Fruit fly (Drosophila melanogaster) whole organism, embryonic: ENCODE results near the gene twf.

ENCODE experiments used
- C15 ChIP-seq: fragments of 200-800 bp; sonication (Bioruptor generic); IDR thresholded peaks from 3 replicates; pipeline ENCODE4 v1.3.6; 2022; ENCODE audit warnings: missing biosample characterization, missing genetic modification characterization
- CG10209 ChIP-seq: fragments of 200-800 bp; sonication (Bioruptor generic); optimal IDR thresholded peaks from 3 replicates; lab custom pipeline; 2017; ENCODE audit warnings: missing biosample characterization, mild to moderate bottlenecking, missing genetic modification characterization, missing genetic modification reagents
- CG10267 ChIP-seq: fragments of 200-800 bp; sonication (Bioruptor generic); optimal IDR thresholded peaks from 2 replicates; lab custom pipeline; 2018; ENCODE audit warnings: missing biosample characterization, mild to moderate bottlenecking, missing genetic modification characterization, moderate library complexity
- CG10274 ChIP-seq: fragments of 200-800 bp; sonication (Bioruptor generic); optimal IDR thresholded peaks from 3 replicates; lab custom pipeline; 2017; ENCODE audit warnings: missing biosample characterization, mild to moderate bottlenecking, missing genetic modification characterization
- CG11456 ChIP-seq: fragments of 200-800 bp; sonication (Bioruptor generic); IDR thresholded peaks from 3 replicates; pipeline ENCODE4 v1.3.6; 2022; ENCODE audit warnings: missing biosample characterization, missing genetic modification characterization
- CG11723 ChIP-seq: fragments of 200-800 bp; sonication (Bioruptor generic); optimal IDR thresholded peaks from 2 replicates; lab custom pipeline; 2017; ENCODE audit warnings: missing biosample characterization, mild to moderate bottlenecking, missing genetic modification characterization
- CG1233 ChIP-seq: fragments of 200-800 bp; sonication (Bioruptor generic); optimal IDR thresholded peaks from 4 replicates; lab custom pipeline; 2018; ENCODE audit warnings: missing biosample characterization, mild to moderate bottlenecking, missing genetic modification characterization
- CG12659 ChIP-seq: fragments of 200-800 bp; sonication (Bioruptor generic); optimal IDR thresholded peaks from 3 replicates; lab custom pipeline; 2017; ENCODE audit warnings: mild to moderate bottlenecking, missing biosample characterization, missing genetic modification reagents, missing genetic modification characterization
- CG13123 ChIP-seq: fragments of 200-800 bp; sonication (Bioruptor generic); optimal IDR thresholded peaks from 2 replicates; lab custom pipeline; 2016; ENCODE audit warnings: missing biosample characterization, missing genetic modification characterization
- CG14050 ChIP-seq: fragments of 200-800 bp; sonication (Bioruptor generic); IDR thresholded peaks from 3 replicates; pipeline ENCODE4 v1.3.6; 2022; ENCODE audit warnings: missing biosample characterization, missing genetic modification characterization
- CG15479 ChIP-seq: fragments of 200-800 bp; sonication (Bioruptor generic); optimal IDR thresholded peaks from 3 replicates; lab custom pipeline; 2019; ENCODE audit warnings: missing biosample characterization, mild to moderate bottlenecking, missing genetic modification characterization, moderate library complexity
- CG17361 ChIP-seq: fragments of 200-800 bp; sonication (Bioruptor generic); IDR thresholded peaks from 3 replicates; pipeline ENCODE4 v1.3.6; 2022; ENCODE audit warnings: missing biosample characterization, missing genetic modification characterization
- CG17829 ChIP-seq: fragments of 200-800 bp; optimal IDR thresholded peaks from 2 replicates; lab custom pipeline; 2019; ENCODE audit warnings: missing biosample characterization, mild to moderate bottlenecking, missing genetic modification characterization, moderate library complexity
- CG3407 ChIP-seq: fragments of 200-800 bp; sonication (Bioruptor generic); optimal IDR thresholded peaks from 2 replicates; lab custom pipeline; 2018; ENCODE audit warnings: missing biosample characterization, mild to moderate bottlenecking, missing genetic modification characterization
- CG5245 ChIP-seq: fragments of 200-800 bp; sonication (Bioruptor generic); optimal IDR thresholded peaks from 3 replicates; lab custom pipeline; 2016; ENCODE audit warnings: missing biosample characterization, missing genetic modification characterization
- CG8281 ChIP-seq: fragments of 200-800 bp; sonication (Bioruptor generic); optimal IDR thresholded peaks from 2 replicates; lab custom pipeline; 2018; ENCODE audit warnings: missing biosample characterization, mild to moderate bottlenecking, missing genetic modification characterization, moderate library complexity
- CG8478 ChIP-seq: fragments of >200 bp; optimal IDR thresholded peaks from 2 replicates; lab custom pipeline; 2018
- CG9609 ChIP-seq: fragments of 200-800 bp; sonication (Bioruptor generic); optimal IDR thresholded peaks from 3 replicates; lab custom pipeline; 2016; ENCODE audit warnings: missing biosample characterization, missing genetic modification characterization
- CG9727 ChIP-seq: fragments of 200-800 bp; sonication (Bioruptor generic); optimal IDR thresholded peaks from 3 replicates; lab custom pipeline; 2017; ENCODE audit warnings: missing biosample characterization, mild to moderate bottlenecking, missing genetic modification characterization
- CoRest ChIP-seq: fragments of 200-800 bp; sonication (Bioruptor generic); optimal IDR thresholded peaks from 3 replicates; lab custom pipeline; 2018; ENCODE audit warnings: missing biosample characterization, mild to moderate bottlenecking, missing genetic modification characterization, moderate library complexity
- CrebB ChIP-seq: fragments of 200-800 bp; sonication (Bioruptor generic); optimal IDR thresholded peaks from 3 replicates; lab custom pipeline; 2018; ENCODE audit warnings: missing biosample characterization, mild to moderate bottlenecking, missing genetic modification characterization
- D19B ChIP-seq: fragments of 200-800 bp; sonication (Bioruptor generic); optimal IDR thresholded peaks from 2 replicates; lab custom pipeline; 2017; ENCODE audit warnings: missing biosample characterization, mild to moderate bottlenecking, missing genetic modification characterization
- Dip2 ChIP-seq: fragments of 200-800 bp; sonication (Bioruptor generic); IDR thresholded peaks from 2 replicates; pipeline ENCODE4 v1.3.6; 2022; ENCODE audit warnings: missing biosample characterization, missing genetic modification characterization
- Doc3 ChIP-seq: fragments of 200-800 bp; sonication (Bioruptor generic); IDR thresholded peaks from 3 replicates; pipeline ENCODE4 v1.3.6; 2022; ENCODE audit warnings: missing biosample characterization, missing genetic modification characterization; ENCODE audit not compliant: partially characterized antibody
- Eip74EF ChIP-seq, 2 experiments: fragments of 200-800 bp in 1 of 2; fragments of >200 bp in 1 of 2; sonication (Bioruptor generic) in 1 of 2; optimal IDR thresholded peaks; 2 replicates each; lab custom pipeline; 2017 to 2019; ENCODE audit warnings: missing biosample characterization in 2 of 2, missing genetic modification characterization in 2 of 2, mild to moderate bottlenecking in 1 of 2, moderate library complexity in 1 of 2
- Gug ChIP-seq: fragments of 200-800 bp; sonication (Bioruptor generic); IDR thresholded peaks from 4 replicates; pipeline ENCODE4 v1.3.6; 2022; ENCODE audit warnings: missing biosample characterization, missing genetic modification characterization
- Nf-YA ChIP-seq: fragments of 200-800 bp; sonication (Bioruptor generic); IDR thresholded peaks from 2 replicates; pipeline ENCODE4 v1.3.6; 2022; ENCODE audit warnings: missing biosample characterization, missing genetic modification characterization
- Nf-YB ChIP-seq: fragments of 200-800 bp; sonication (Bioruptor generic); optimal IDR thresholded peaks from 3 replicates; lab custom pipeline; 2019; ENCODE audit warnings: missing biosample characterization, mild to moderate bottlenecking, missing genetic modification characterization, moderate library complexity
- Oaz ChIP-seq: fragments of 200-800 bp; sonication (Bioruptor generic); IDR thresholded peaks from 2 replicates; pipeline ENCODE4 v1.3.6; 2022; ENCODE audit warnings: missing biosample characterization, missing genetic modification characterization
- abd-A ChIP-seq: fragments of 200-800 bp; sonication (Bioruptor generic); optimal IDR thresholded peaks from 3 replicates; lab custom pipeline; 2019; ENCODE audit warnings: missing biosample characterization, mild to moderate bottlenecking, missing genetic modification characterization, moderate library complexity
- amos ChIP-seq: fragments of 200-800 bp; sonication (Bioruptor generic); IDR thresholded peaks from 2 replicates; pipeline ENCODE4 v1.3.6; 2022; ENCODE audit warnings: missing biosample characterization, missing genetic modification characterization; ENCODE audit not compliant: partially characterized antibody
- aop ChIP-seq: fragments of 200-800 bp; sonication (Bioruptor generic); IDR thresholded peaks from 2 replicates; pipeline ENCODE4 v1.3.6; 2022; ENCODE audit warnings: missing biosample characterization, missing genetic modification characterization
- bowl ChIP-seq: fragments of 200-800 bp; sonication (Bioruptor generic); IDR thresholded peaks from 2 replicates; pipeline ENCODE4 v1.3.6; 2022; ENCODE audit warnings: missing biosample characterization, missing genetic modification characterization
- br ChIP-seq: fragments of >200 bp; optimal IDR thresholded peaks from 2 replicates; lab custom pipeline; 2017
- bsh ChIP-seq, 2 experiments: fragments of 200-800 bp; sonication (Bioruptor generic); optimal IDR thresholded peaks; 2 replicates each; lab custom pipeline; 2017 to 2018; ENCODE audit warnings: mild to moderate bottlenecking in 2 of 2, missing biosample characterization in 2 of 2, missing genetic modification characterization in 2 of 2, moderate library complexity in 1 of 2
- cad ChIP-seq: fragments of >200 bp; optimal IDR thresholded peaks from 2 replicates; lab custom pipeline; 2017; ENCODE audit warnings: missing biosample characterization, missing genetic modification characterization
- dan ChIP-seq: fragments of 200-800 bp; sonication (Bioruptor generic); IDR thresholded peaks from 2 replicates; pipeline ENCODE4 v1.3.6; 2022; ENCODE audit warnings: missing biosample characterization, missing genetic modification characterization
- fu2 ChIP-seq: fragments of 200-800 bp; sonication (Bioruptor generic); optimal IDR thresholded peaks from 2 replicates; lab custom pipeline; 2016; ENCODE audit warnings: missing biosample characterization, missing genetic modification characterization
- gce ChIP-seq: fragments of 200-800 bp; sonication (Bioruptor generic); IDR thresholded peaks from 3 replicates; pipeline ENCODE4 v1.3.6; 2022; ENCODE audit warnings: missing biosample characterization, missing genetic modification characterization
- ham ChIP-seq: fragments of 200-800 bp; sonication (Bioruptor generic); IDR thresholded peaks from 2 replicates; pipeline ENCODE4 v1.3.6; 2022; ENCODE audit warnings: missing biosample characterization, missing genetic modification characterization
- her ChIP-seq: fragments of 200-800 bp; sonication (Bioruptor generic); optimal IDR thresholded peaks from 2 replicates; lab custom pipeline; 2016; ENCODE audit warnings: missing biosample characterization, missing genetic modification characterization
- insv ChIP-seq, 2 experiments: fragments of 200-800 bp; sonication (Bioruptor generic); optimal IDR thresholded peaks; 3 replicates each; lab custom pipeline; 2016 to 2018; ENCODE audit warnings: missing biosample characterization in 2 of 2, missing genetic modification characterization in 2 of 2
- kay ChIP-seq: fragments of 200-800 bp; sonication (Bioruptor generic); optimal IDR thresholded peaks from 2 replicates; lab custom pipeline; 2016; ENCODE audit warnings: missing biosample characterization, missing genetic modification characterization
- pb ChIP-seq: fragments of 200-800 bp; sonication (Bioruptor generic); optimal IDR thresholded peaks from 3 replicates; lab custom pipeline; 2016; ENCODE audit warnings: missing biosample characterization, missing genetic modification characterization
- pum ChIP-seq: fragments of 200-800 bp; sonication (Bioruptor generic); optimal IDR thresholded peaks from 2 replicates; lab custom pipeline; 2016; ENCODE audit warnings: missing biosample characterization, missing genetic modification characterization
- sima ChIP-seq: fragments of 200-800 bp; sonication (Bioruptor generic); optimal IDR thresholded peaks from 2 replicates; lab custom pipeline; 2016; ENCODE audit warnings: missing biosample characterization, missing genetic modification characterization
- ssp ChIP-seq: fragments of 200-800 bp; sonication (Bioruptor generic); IDR thresholded peaks from 2 replicates; pipeline ENCODE4 v1.3.6; 2022; ENCODE audit warnings: missing biosample characterization, missing genetic modification characterization
- tna ChIP-seq: fragments of 200-800 bp; sonication (Bioruptor generic); IDR thresholded peaks from 2 replicates; pipeline ENCODE4 v1.3.6; 2022; ENCODE audit warnings: missing biosample characterization, missing genetic modification characterization; ENCODE audit not compliant: partially characterized antibody
- tx ChIP-seq: fragments of 200-800 bp; sonication (Bioruptor generic); optimal IDR thresholded peaks from 2 replicates; lab custom pipeline; 2016; ENCODE audit warnings: missing biosample characterization, missing genetic modification characterization
- zen2 ChIP-seq: fragments of 200-800 bp; sonication (Bioruptor generic); IDR thresholded peaks from 3 replicates; pipeline ENCODE4 v1.3.6; 2022; ENCODE audit warnings: missing biosample characterization, missing genetic modification characterization; ENCODE audit not compliant: partially characterized antibody
- zf30C ChIP-seq: fragments of 200-800 bp; sonication (Bioruptor generic); optimal IDR thresholded peaks from 3 replicates; lab custom pipeline; 2018; ENCODE audit warnings: missing biosample characterization, mild to moderate bottlenecking, missing genetic modification characterization

The twf gene

dm6 chr3R:14122347-14122812 lies at the start of gene twf, which contains the start of gene Abi (continued):
- TF ChIP-seq her (GFP tag; lab: Kevin White, UChicago) (peak; percentile 31), CG10267 (peak; percentile 97), CG11723 (GFP tag; lab: Kevin White, UChicago) (no peak), CG3407 (GFP tag; lab: Kevin White, UChicago) (peak; percentile 43), amos (GFP tag; lab: Robert Waterston, UW) (no peak), CG5245 (GFP tag; lab: Kevin White, UChicago) (peak; percentile 52), Nf-YA (GFP tag; lab: Robert Waterston, UW) (peak; percentile 40; the same call in 1 of the 2 replicates), bowl (GFP tag; lab: Robert Waterston, UW) (no peak), CoRest (peak; percentile 77), CG10209 (peak; percentile 68), CG13123 (GFP tag; lab: Kevin White, UChicago) (peak; percentile 75), CrebB (peak; percentile 8), Eip74EF (GFP tag; optimal IDR thresholded peaks at IDR 0.05; lab: Kevin White, UChicago) (peak in 1 of 2 experiments; percentile 9), gce (GFP tag; lab: Robert Waterston, UW) (no peak; the same call in 2 of the 3 replicates), cad (GFP tag; lab: Kevin White, UChicago) (no peak), Oaz (no peak), CG15479 (GFP tag; lab: Kevin White, UChicago) (no peak), Nf-YB (GFP tag; lab: Kevin White, UChicago) (peak; percentile 45), ssp (GFP tag; lab: Robert Waterston, UW) (peak; percentile 45), aop (GFP tag; lab: Robert Waterston, UW) (no peak), Doc3 (GFP tag; lab: Robert Waterston, UW) (no peak), sima (no peak), CG8281 (tag; lab: Kevin White, UChicago) (peak; percentile 3), bsh (GFP tag; optimal IDR thresholded peaks at IDR 0.05; lab: Kevin White, UChicago) (peak in 1 of 2 experiments; percentile 62), CG17361 (GFP tag; lab: Robert Waterston, UW) (peak; percentile 76), CG14050 (GFP tag; lab: Robert Waterston, UW) (peak; percentile 40; the same call in 1 of the 3 replicates), CG17829 (tag; lab: Kevin White, UChicago) (peak; percentile 48), abd-A (tag; lab: Kevin White, UChicago) (no peak), br (lab: Kevin White, UChicago) (no peak), D19B (GFP tag; lab: Kevin White, UChicago) (no peak), CG1233 (GFP tag; lab: Kevin White, UChicago) (no peak), Dip2 (GFP tag; lab: Robert Waterston, UW) (no peak), kay (GFP tag; lab: Kevin White, UChicago) (peak; percentile 85), pum (GFP tag; lab: Kevin White, UChicago) (peak; percentile 45), tx (peak; percentile 60), fu2 (GFP tag; lab: Kevin White, UChicago) (peak; percentile 74), Gug (GFP tag; lab: Robert Waterston, UW) (peak; percentile 18; the same call in 1 of the 4 replicates), CG9609 (peak; percentile 45), CG9727 (GFP tag; lab: Kevin White, UChicago) (peak; percentile 66), ham (no peak), CG12659 (GFP tag; lab: Kevin White, UChicago) (peak; percentile 80), CG11456 (peak; percentile 68; the same call in 1 of the 3 replicates), CG8478 (lab: Kevin White, UChicago) (no peak), zen2 (no peak), insv (GFP tag; optimal IDR thresholded peaks at IDR 0.05; lab: Kevin White, UChicago) (peak in 1 of 2 experiments; percentile 79), tna (GFP tag; lab: Robert Waterston, UW) (no peak), C15 (GFP tag; lab: Robert Waterston, UW) (no peak), dan (no peak), pb (GFP tag; lab: Kevin White, UChicago) (no peak), zf30C (GFP tag; lab: Kevin White, UChicago) (no peak), CG10274 (GFP tag; lab: Kevin White, UChicago) (no peak)
